Worm (Caenorhabditis elegans) whole organism, L1 larva: Measurements from ENCODE around the gene K09A9.6.

Source experiments
- C04F5.9 ChIP-seq: sonication (generic microtip); optimal IDR thresholded peaks from 2 replicates; lab custom pipeline; 2016; ENCODE audit warnings: missing genetic modification characterization, missing compliant biosample characterization
- C34B4.2 ChIP-seq: sonication (generic microtip); optimal IDR thresholded peaks from 2 replicates; lab custom pipeline; 2017; ENCODE audit warnings: mild to moderate bottlenecking, missing genetic modification characterization, missing compliant biosample characterization
- aha-1 ChIP-seq: fragments of 150-350 bp; optimal IDR thresholded peaks from 2 replicates; lab custom pipeline; 2014; ENCODE audit warnings: missing biosample characterization, missing genetic modification characterization
- aly-2 ChIP-seq: fragments of 150-350 bp; optimal IDR thresholded peaks from 2 replicates; lab custom pipeline; 2014; ENCODE audit warnings: missing biosample characterization, missing genetic modification characterization
- ceh-63 ChIP-seq: fragments of 200-800 bp; sonication (Bioruptor generic); optimal IDR thresholded peaks from 2 replicates; lab custom pipeline; 2018; ENCODE audit warnings: mild to moderate bottlenecking, missing genetic modification characterization, missing compliant biosample characterization
- ceh-90 ChIP-seq: sonication (generic microtip); optimal IDR thresholded peaks from 2 replicates; lab custom pipeline; 2016; ENCODE audit warnings: missing genetic modification characterization, missing compliant biosample characterization
- ces-1 ChIP-seq: fragments of 150-350 bp; optimal IDR thresholded peaks from 2 replicates; lab custom pipeline; 2014; ENCODE audit warnings: missing biosample characterization, missing genetic modification reagents, missing genetic modification characterization
- dsc-1 ChIP-seq: sonication (generic microtip); optimal IDR thresholded peaks from 2 replicates; lab custom pipeline; 2016; ENCODE audit warnings: mild to moderate bottlenecking, missing genetic modification characterization, missing compliant biosample characterization
- efl-1 ChIP-seq, 4 experiments: fragments of 150-350 bp; optimal IDR thresholded peaks in 3 of 4; peaks in 1 of 4; 1 replicate in 1 of 4; 2 replicates in 3 of 4; lab custom pipeline; 2014; ENCODE audit warnings: missing biosample characterization in 2 of 4, missing genetic modification characterization in 2 of 4, missing genetic modification reagents in 2 of 4
- efl-3 ChIP-seq: fragments of 200-800 bp; sonication (Bioruptor generic); optimal IDR thresholded peaks from 2 replicates; lab custom pipeline; 2018; ENCODE audit warnings: mild to moderate bottlenecking, missing genetic modification characterization, missing compliant biosample characterization
- elt-2 ChIP-seq: sonication (generic microtip); optimal IDR thresholded peaks from 2 replicates; lab custom pipeline; 2016; ENCODE audit warnings: missing genetic modification characterization, mild to moderate bottlenecking, inconsistent platforms, missing compliant biosample characterization, missing genetic modification reagents
- fkh-10 ChIP-seq: sonication (generic microtip); optimal IDR thresholded peaks from 2 replicates; lab custom pipeline; 2017; ENCODE audit warnings: missing biosample characterization, missing genetic modification reagents, missing genetic modification characterization
- fkh-8 ChIP-seq: sonication (generic microtip); optimal IDR thresholded peaks from 2 replicates; lab custom pipeline; 2016; ENCODE audit warnings: mild to moderate bottlenecking, missing genetic modification characterization, missing compliant biosample characterization
- fos-1 ChIP-seq: fragments of 150-350 bp; optimal IDR thresholded peaks from 2 replicates; lab custom pipeline; 2014; ENCODE audit warnings: missing biosample characterization, missing genetic modification characterization
- hlh-4 ChIP-seq: sonication (generic microtip); optimal IDR thresholded peaks from 2 replicates; lab custom pipeline; 2016; ENCODE audit warnings: mild to moderate bottlenecking, missing genetic modification characterization, missing compliant biosample characterization
- hpl-2 ChIP-seq: fragments of 150-350 bp; optimal IDR thresholded peaks from 2 replicates; lab custom pipeline; 2014; ENCODE audit warnings: missing biosample characterization, missing genetic modification reagents, missing genetic modification characterization
- isw-1 ChIP-seq: fragments of 200-800 bp; sonication (Bioruptor generic); IDR thresholded peaks from 2 replicates; pipeline ENCODE4 v1.3.6; 2022; ENCODE audit warnings: missing genetic modification characterization, missing compliant biosample characterization
- lin-14 ChIP-seq: fragments of 200-800 bp; sonication (Bioruptor generic); optimal IDR thresholded peaks from 2 replicates; lab custom pipeline; 2018; ENCODE audit warnings: mild to moderate bottlenecking, missing genetic modification characterization, moderate library complexity, missing compliant biosample characterization
- lin-15B ChIP-seq: fragments of 150-350 bp; sonication (generic microtip); optimal IDR thresholded peaks from 3 replicates; lab custom pipeline; 2014; ENCODE audit warnings: missing biosample characterization, missing genetic modification characterization
- lin-35 ChIP-seq, 2 experiments: fragments of 150-350 bp; optimal IDR thresholded peaks; 2 replicates each; lab custom pipeline; 2014; ENCODE audit warnings: missing biosample characterization in 2 of 2, missing genetic modification characterization in 2 of 2, missing genetic modification reagents in 2 of 2
- lsy-2 ChIP-seq, 2 experiments: fragments of 150-350 bp; optimal IDR thresholded peaks; 2 replicates each; lab custom pipeline; 2014; ENCODE audit warnings: missing biosample characterization in 2 of 2, missing genetic modification characterization in 2 of 2
- mab-9 ChIP-seq: fragments of 200-800 bp; sonication (Bioruptor generic); IDR thresholded peaks from 2 replicates; pipeline ENCODE4 v1.3.6; 2022; ENCODE audit warnings: missing genetic modification reagents, missing genetic modification characterization, missing compliant biosample characterization
- mdl-1 ChIP-seq, 2 experiments: fragments of 150-350 bp; optimal IDR thresholded peaks; 2 replicates each; lab custom pipeline; 2014 to 2017; ENCODE audit warnings: missing biosample characterization in 2 of 2, missing genetic modification characterization in 2 of 2, inconsistent platforms in 1 of 2
- mef-2 ChIP-seq: fragments of 150-350 bp; optimal IDR thresholded peaks from 2 replicates; lab custom pipeline; 2014; ENCODE audit warnings: missing biosample characterization, missing genetic modification characterization
- mep-1 ChIP-seq: fragments of 150-350 bp; optimal IDR thresholded peaks from 2 replicates; lab custom pipeline; 2014; ENCODE audit warnings: missing biosample characterization, missing genetic modification characterization
- nhr-12 ChIP-seq: sonication (generic microtip); optimal IDR thresholded peaks from 2 replicates; lab custom pipeline; 2017; ENCODE audit warnings: missing biosample characterization, missing genetic modification characterization
- nhr-19 ChIP-seq: fragments of 200-800 bp; sonication (Bioruptor generic); conservative IDR thresholded peaks from 2 replicates; pipeline ENCODE4 v1.3.6; 2022; ENCODE audit warnings: missing genetic modification characterization, missing compliant biosample characterization
- nhr-20 ChIP-seq: sonication (generic microtip); optimal IDR thresholded peaks from 2 replicates; lab custom pipeline; 2016; ENCODE audit warnings: mild to moderate bottlenecking, missing genetic modification characterization, missing compliant biosample characterization
- nhr-28 ChIP-seq: fragments of 150-350 bp; optimal IDR thresholded peaks from 2 replicates; lab custom pipeline; 2014; ENCODE audit warnings: missing biosample characterization, missing genetic modification characterization
- nhr-71 ChIP-seq: sonication (generic microtip); optimal IDR thresholded peaks from 2 replicates; lab custom pipeline; 2016; ENCODE audit warnings: mild to moderate bottlenecking, missing genetic modification characterization, moderate library complexity, missing compliant biosample characterization
- nhr-77 ChIP-seq: fragments of 150-350 bp; optimal IDR thresholded peaks from 2 replicates; lab custom pipeline; 2014; ENCODE audit warnings: missing biosample characterization, missing genetic modification characterization
- nhr-90 ChIP-seq: sonication (generic microtip); optimal IDR thresholded peaks from 2 replicates; lab custom pipeline; 2016; ENCODE audit warnings: mild to moderate bottlenecking, missing genetic modification characterization, missing compliant biosample characterization; ENCODE audit not compliant: poor library complexity
- pag-3 ChIP-seq: sonication (generic microtip); optimal IDR thresholded peaks from 2 replicates; lab custom pipeline; 2017; ENCODE audit warnings: missing genetic modification characterization, mild to moderate bottlenecking, missing compliant biosample characterization, antibody characterized with exemption, borderline replicate concordance; ENCODE audit not compliant: insufficient read depth
- snu-23 ChIP-seq: sonication (generic microtip); optimal IDR thresholded peaks from 2 replicates; lab custom pipeline; 2016; ENCODE audit warnings: missing genetic modification characterization, missing compliant biosample characterization
- sox-4 ChIP-seq: sonication (generic microtip); optimal IDR thresholded peaks from 2 replicates; lab custom pipeline; 2016; ENCODE audit warnings: missing genetic modification characterization, missing compliant biosample characterization
- sup-37 ChIP-seq: fragments of 200-800 bp; sonication (Bioruptor generic); optimal IDR thresholded peaks from 2 replicates; lab custom pipeline; 2018; ENCODE audit warnings: mild to moderate bottlenecking, missing genetic modification characterization, missing compliant biosample characterization
- swsn-7 ChIP-seq: sonication (generic microtip); optimal IDR thresholded peaks from 2 replicates; lab custom pipeline; 2016; ENCODE audit warnings: missing genetic modification characterization, missing compliant biosample characterization
- tlp-1 ChIP-seq: fragments of 150-350 bp; optimal IDR thresholded peaks from 2 replicates; lab custom pipeline; 2014; ENCODE audit warnings: missing biosample characterization, missing genetic modification characterization
- unc-130 ChIP-seq: fragments of 150-350 bp; optimal IDR thresholded peaks from 2 replicates; lab custom pipeline; 2017; ENCODE audit warnings: missing biosample characterization, missing genetic modification characterization, inconsistent platforms
- unc-30 ChIP-seq: sonication (generic microtip); optimal IDR thresholded peaks from 2 replicates; lab custom pipeline; 2017; ENCODE audit warnings: missing biosample characterization, missing genetic modification characterization
- unc-62 ChIP-seq: fragments of 150-350 bp; optimal IDR thresholded peaks from 2 replicates; lab custom pipeline; 2014; ENCODE audit warnings: missing biosample characterization, missing genetic modification reagents, missing genetic modification characterization
- vab-15 ChIP-seq: sonication (generic microtip); optimal IDR thresholded peaks from 2 replicates; lab custom pipeline; 2017; ENCODE audit warnings: missing genotype, mild to moderate bottlenecking, missing genetic modification characterization, missing compliant biosample characterization
- xbp-1 ChIP-seq: sonication (generic microtip); optimal IDR thresholded peaks from 2 replicates; lab custom pipeline; 2016; ENCODE audit warnings: missing genetic modification characterization, missing compliant biosample characterization
- zip-4 ChIP-seq: fragments of 200-800 bp; sonication (Bioruptor generic); optimal IDR thresholded peaks from 2 replicates; lab custom pipeline; 2018; ENCODE audit warnings: mild to moderate bottlenecking, missing genetic modification characterization, moderate library complexity, missing compliant biosample characterization
- ztf-11 ChIP-seq, 2 experiments: sonication (generic microtip); optimal IDR thresholded peaks; 2 replicates each; lab custom pipeline; 2016 to 2017; ENCODE audit warnings: missing genetic modification characterization in 2 of 2, missing biosample characterization in 1 of 2, missing compliant biosample characterization in 1 of 2

K09A9.6 gene

ce11 chrX:15620200-15620599, 43.2 kb downstream of the K09A9.6 start, which contains the start of gene K09E9.1:
Gene K09E9.1 (plus strand): TSS chrX:15620500.
- TF ChIP-seq sox-4 (tag; lab: Kevin White, UChicago) (no peak), lin-14 (GFP tag; lab: Kevin White, UChicago) (no peak), hpl-2 (GFP tag; lab: Kevin White, UChicago) (no peak), unc-130 (tag; lab: Kevin White, UChicago) (no peak), nhr-28 (no peak), nhr-19 (GFP tag; lab: Robert Waterston, UW) (no peak), mef-2 (tag; lab: Kevin White, UChicago) (no peak), mdl-1 (tag; optimal IDR thresholded peaks at IDR 0.05; lab: Kevin White, UChicago) (no peak), swsn-7 (tag; lab: Kevin White, UChicago) (no peak), sup-37 (no peak), nhr-77 (tag; lab: Kevin White, UChicago) (no peak), aha-1 (tag; lab: Kevin White, UChicago) (no peak), vab-15 (tag; lab: Kevin White, UChicago) (no peak), zip-4 (GFP tag; lab: Kevin White, UChicago) (no peak), unc-30 (no peak)

DNA sequence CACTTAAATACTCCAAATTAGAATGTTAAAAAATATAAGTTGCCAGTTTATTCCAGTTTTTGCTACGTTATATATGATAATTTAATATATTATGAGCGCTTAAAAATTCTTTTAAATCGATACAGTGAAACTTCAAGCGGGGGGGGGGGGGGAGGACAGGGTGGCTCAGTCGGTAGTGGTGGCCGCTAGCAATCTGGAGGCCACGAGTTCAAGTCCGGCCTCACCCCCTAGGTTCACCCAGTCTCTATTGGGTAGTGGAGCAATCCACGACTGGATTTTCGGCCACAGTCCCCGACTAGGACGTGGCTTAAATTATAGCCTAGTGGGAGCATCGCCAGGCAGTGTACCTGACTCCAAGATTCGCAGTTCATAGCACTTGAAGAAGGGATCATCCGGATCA, 44.0 kb downstream of the K09A9.6 start:
- TF ChIP-seq C34B4.2 (no peak), ceh-63 (no peak), ceh-90 (tag; lab: Kevin White, UChicago) (no peak), pag-3 (tag; lab: Kevin White, UChicago) (no peak), xbp-1 (tag; lab: Kevin White, UChicago) (no peak), lin-15B (tag; lab: Kevin White, UChicago) (no peak), mep-1 (no peak), tlp-1 (no peak), snu-23 (GFP tag; lab: Kevin White, UChicago) (no peak), mab-9 (GFP tag; lab: Robert Waterston, UW) (no peak), C04F5.9 (tag; lab: Kevin White, UChicago) (no peak), nhr-71 (tag; lab: Kevin White, UChicago) (no peak), aly-2 (tag; lab: Kevin White, UChicago) (no peak), hlh-4 (tag; lab: Kevin White, UChicago) (no peak), swsn-7 (tag; lab: Kevin White, UChicago) (no peak)

DNA sequence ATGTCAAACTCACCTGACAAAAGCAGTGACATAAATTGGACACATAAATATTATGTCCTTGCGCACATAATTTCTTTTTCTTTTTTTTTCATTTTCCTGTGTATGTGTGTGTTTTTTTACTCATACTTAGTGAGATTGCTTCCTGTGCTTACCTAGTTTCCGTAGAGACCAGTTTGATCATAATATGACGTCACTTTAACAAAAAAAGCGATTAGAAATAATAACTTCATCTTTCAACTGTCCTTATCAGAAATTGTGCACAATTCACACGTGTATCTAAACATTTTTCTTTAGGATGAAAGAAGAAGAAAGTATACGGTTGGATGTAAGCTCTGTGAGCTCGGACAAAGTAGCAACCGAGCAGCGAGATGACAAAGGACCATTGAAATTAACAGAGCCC, 45.0 kb downstream of the K09A9.6 start:
- peak; percentile 45 for TF ChIP-seq lin-14 (GFP tag; lab: Kevin White, UChicago)
- peak; percentile 25 for TF ChIP-seq elt-2 (tag; lab: Kevin White, UChicago)
- no peak for TF ChIP-seq mef-2 (tag; lab: Kevin White, UChicago)
- no peak for TF ChIP-seq nhr-12 (tag; lab: Kevin White, UChicago)
- TF ChIP-seq nhr-90 (tag; lab: Kevin White, UChicago) = no peak
- peak; percentile 19 for TF ChIP-seq nhr-71 (tag; lab: Kevin White, UChicago)
- TF ChIP-seq efl-1 (optimal IDR thresholded peaks at IDR 0.05; lab: Kevin White, UChicago) = no peak
- TF ChIP-seq efl-1 (GFP tag; optimal IDR thresholded peaks at IDR 0.05 in 1 of 2; lab: Kevin White, UChicago) = peak in 1 of 2 experiments; percentile 79
- peak; percentile 24 for TF ChIP-seq fkh-8 (tag; lab: Kevin White, UChicago)
- TF ChIP-seq, all 84 proteins: peak for 5

DNA sequence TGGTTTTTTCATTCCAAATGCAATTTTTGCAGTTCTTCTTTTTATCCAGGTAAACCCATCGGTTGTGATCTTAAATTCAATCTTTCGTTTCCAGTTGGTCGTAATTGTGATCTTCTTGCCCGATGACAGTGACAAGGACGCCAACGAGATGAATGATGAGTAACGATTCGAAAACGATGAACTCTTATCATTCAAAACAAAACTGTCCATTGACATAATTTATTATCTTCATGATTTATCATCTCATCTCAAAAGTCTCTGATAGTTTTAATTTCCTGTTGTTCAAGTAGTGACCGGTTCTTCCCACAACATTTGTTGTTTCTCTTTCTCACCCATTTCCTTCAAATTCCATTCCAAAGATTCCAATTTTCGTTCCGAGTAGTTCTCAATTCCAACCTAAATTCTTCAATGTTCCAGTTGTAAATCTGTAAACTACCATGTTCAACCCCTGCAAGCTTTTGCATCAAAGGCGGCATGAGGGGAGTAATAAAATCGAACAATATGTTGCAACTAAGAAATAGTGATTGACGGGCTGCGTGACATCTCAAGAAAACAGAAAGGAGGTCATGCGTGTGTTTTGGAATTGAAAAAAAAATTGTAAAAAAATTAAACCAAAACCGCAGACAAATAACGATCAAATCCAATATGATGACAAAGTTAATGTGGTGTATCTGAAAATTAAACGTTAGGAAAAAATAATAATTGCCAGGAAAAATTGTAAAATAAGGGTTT, 49.2 kb downstream of the K09A9.6 start:
- TF ChIP-seq nhr-90 (tag; lab: Kevin White, UChicago) = peak; percentile 29
- TF ChIP-seq mdl-1 (tag; optimal IDR thresholded peaks at IDR 0.05; lab: Kevin White, UChicago) = no peak
- no peak for TF ChIP-seq unc-62
- no peak for TF ChIP-seq ces-1
- TF ChIP-seq mef-2 (tag; lab: Kevin White, UChicago) = no peak
- TF ChIP-seq nhr-20 (tag; lab: Kevin White, UChicago) = peak; percentile 28
- TF ChIP-seq dsc-1 (tag; lab: Kevin White, UChicago) = no peak
- no peak for TF ChIP-seq lsy-2 (tag; optimal IDR thresholded peaks at IDR 0.05; lab: Kevin White, UChicago)
- TF ChIP-seq ztf-11 (tag; optimal IDR thresholded peaks at IDR 0.05; lab: Kevin White, UChicago) = no peak
- no peak for TF ChIP-seq lin-35 (GFP tag; optimal IDR thresholded peaks at IDR 0.05; lab: Kevin White, UChicago)
- TF ChIP-seq ceh-90 (tag; lab: Kevin White, UChicago) = no peak
- no peak for TF ChIP-seq hlh-4 (tag; lab: Kevin White, UChicago)
- no peak for TF ChIP-seq xbp-1 (tag; lab: Kevin White, UChicago)
- no peak for TF ChIP-seq pag-3 (tag; lab: Kevin White, UChicago)
- no peak for TF ChIP-seq fos-1 (tag; lab: Kevin White, UChicago)
- no peak for TF ChIP-seq isw-1
- TF ChIP-seq fkh-10 (GFP tag; lab: Kevin White, UChicago) = no peak
- no peak for TF ChIP-seq efl-3 (GFP tag; lab: Kevin White, UChicago)
